Fruit fly (Drosophila melanogaster): ENCODE data around the gene Fdx2.

The Fdx2 gene

dm6 chr3L:4288591-4289056 lies 3.7 kb upstream of the Fdx2 start, which contains the start of gene Hexo1 (continued):
- peak; percentile 23 for TF ChIP-seq CrebB (tag; optimal IDR thresholded peaks at IDR 0.05)
- peak; percentile 37 for TF ChIP-seq Hmr (GFP tag; optimal IDR thresholded peaks at IDR 0.05)
- TF ChIP-seq Xrp1 (GFP tag; IDR thresholded peaks at IDR 0.05): peak; percentile 27; the same call in 1 of the 2 replicates
- peak; percentile 2 for TF ChIP-seq CG4854 (GFP tag; optimal IDR thresholded peaks at IDR 0.05)
- peak; percentile 47 for TF ChIP-seq CG7839 (tag; optimal IDR thresholded peaks at IDR 0.05)
- peak; percentile 29 for TF ChIP-seq caup (GFP tag; optimal IDR thresholded peaks at IDR 0.05; ENCODE audit: severe bottlenecking)
- peak; percentile 55 for TF ChIP-seq HmgZ (tag; optimal IDR thresholded peaks at IDR 0.05)
- no peak for TF ChIP-seq CG8089 (GFP tag; optimal IDR thresholded peaks at IDR 0.05)
- peak; percentile 3 for TF ChIP-seq CG10147 (GFP tag; optimal IDR thresholded peaks at IDR 0.05)
- TF ChIP-seq CG1603 (tag; optimal IDR thresholded peaks at IDR 0.05): peak; percentile 23
- TF ChIP-seq Sox102F (GFP tag; optimal IDR thresholded peaks at IDR 0.05): peak; percentile 33
- no peak for TF ChIP-seq Optix (GFP tag; IDR thresholded peaks at IDR 0.05)
- TF ChIP-seq hbn (GFP tag; IDR thresholded peaks at IDR 0.05; ENCODE audit: partially characterized antibody): no peak
- no peak for TF ChIP-seq Doc3 (GFP tag; IDR thresholded peaks at IDR 0.05; ENCODE audit: partially characterized antibody)
- TF ChIP-seq bsh (GFP tag; optimal IDR thresholded peaks at IDR 0.05): peak; percentile 35 to 58
- TF ChIP-seq Fer1 (GFP tag; optimal IDR thresholded peaks at IDR 0.05): peak; percentile 40
- TF ChIP-seq ci (GFP tag; IDR thresholded peaks at IDR 0.05): peak; percentile 56; the same call in 1 of the 3 replicates
- TF ChIP-seq CG1233 (GFP tag; optimal IDR thresholded peaks at IDR 0.05): no peak
- peak; percentile 11 for TF ChIP-seq kni (GFP tag; optimal IDR thresholded peaks at IDR 0.05)
- TF ChIP-seq Ets65A (GFP tag): peak; percentile 92
- TF ChIP-seq cwo (GFP tag; optimal IDR thresholded peaks at IDR 0.05): peak; percentile 17
- peak; percentile 8 for TF ChIP-seq CG10267 (tag; optimal IDR thresholded peaks at IDR 0.05)
- TF ChIP-seq CG10979 (tag; optimal IDR thresholded peaks at IDR 0.05): peak; percentile 21
- TF ChIP-seq CG17385 (GFP tag; optimal IDR thresholded peaks at IDR 0.05): peak; percentile 36
- no peak for TF ChIP-seq CG31441 (GFP tag; IDR thresholded peaks at IDR 0.05)
- TF ChIP-seq ash1 (GFP tag; optimal IDR thresholded peaks at IDR 0.05): no peak
- no peak for TF ChIP-seq CG16815 (GFP tag; optimal IDR thresholded peaks at IDR 0.05)
- peak; percentile 21 for TF ChIP-seq BtbVII (GFP tag; optimal IDR thresholded peaks at IDR 0.05)
- peak; percentile 37 for TF ChIP-seq CG30403 (GFP tag; optimal IDR thresholded peaks at IDR 0.05)
- TF ChIP-seq CG8924 (tag; optimal IDR thresholded peaks at IDR 0.05): peak; percentile 25
- TF ChIP-seq sens (GFP tag): peak; percentile 21
- peak; percentile 25 for TF ChIP-seq Oli (tag; optimal IDR thresholded peaks at IDR 0.05)
- 0 out of 2 replicates have a peak, but pooled peaks have one; percentile 10 for TF ChIP-seq CG10366 (GFP tag; IDR thresholded peaks at IDR 0.05)
- peak; percentile 80 for TF ChIP-seq sug (tag; optimal IDR thresholded peaks at IDR 0.05)
- TF ChIP-seq Pdp1 (GFP tag; optimal IDR thresholded peaks at IDR 0.05): peak in 1 of 2 experiments; percentile 23
- TF ChIP-seq CG14014 (GFP tag; IDR thresholded peaks at IDR 0.05): 0 out of 2 replicates have a peak, but pooled peaks have one; percentile 16
- no peak for TF ChIP-seq chif (GFP tag; optimal IDR thresholded peaks at IDR 0.05)
- TF ChIP-seq Hr78 (GFP tag; optimal IDR thresholded peaks at IDR 0.05): peak in 1 of 2 experiments; percentile 15
- peak; percentile 51; the same call in 1 of the 2 replicates for TF ChIP-seq CG32532 (GFP tag; IDR thresholded peaks at IDR 0.05)
- TF ChIP-seq Awh (GFP tag; IDR thresholded peaks at IDR 0.05): no peak
- no peak for TF ChIP-seq CG16863 (GFP tag; optimal IDR thresholded peaks at IDR 0.05)
- no peak for TF ChIP-seq tio (GFP tag; optimal IDR thresholded peaks at IDR 0.05)
- TF ChIP-seq Meics (GFP tag; optimal IDR thresholded peaks at IDR 0.05): peak; percentile 44
- TF ChIP-seq CG14667 (GFP tag; IDR thresholded peaks at IDR 0.05): no peak
- peak; percentile 54 for TF ChIP-seq CG13296 (GFP tag; optimal IDR thresholded peaks at IDR 0.05)
- no peak for TF ChIP-seq lmd (GFP tag; IDR thresholded peaks at IDR 0.05)
- TF ChIP-seq CG13287 (GFP tag; IDR thresholded peaks at IDR 0.05; ENCODE audit: partially characterized antibody): peak; percentile 23; the same call in 1 of the 2 replicates
- peak; percentile 42 for TF ChIP-seq CG13424 (tag; optimal IDR thresholded peaks at IDR 0.05)
- no peak for TF ChIP-seq CG15696 (tag; optimal IDR thresholded peaks at IDR 0.05)
